Worm (Caenorhabditis elegans) whole organism, L4 larva: ENCODE data around the gene argn-1.

Source experiments
- F37D6.2 ChIP-seq: sonication (generic microtip); optimal IDR thresholded peaks from 2 replicates; lab custom pipeline; 2016; ENCODE audit warnings: mild to moderate bottlenecking, missing genetic modification characterization, missing compliant biosample characterization
- Y105C5A.15 ChIP-seq: fragments of 200-800 bp; sonication (Bioruptor generic); IDR thresholded peaks from 2 replicates; pipeline ENCODE4 v1.3.6; 2022; ENCODE audit warnings: missing genetic modification characterization, missing compliant biosample characterization
- Y5F2A.4 ChIP-seq: fragments of 200-800 bp; sonication (Bioruptor generic); optimal IDR thresholded peaks from 2 replicates; lab custom pipeline; 2018; ENCODE audit warnings: mild to moderate bottlenecking, missing genetic modification characterization, missing compliant biosample characterization
- aha-1 ChIP-seq: fragments of 150-350 bp; peaks from one replicate; lab custom pipeline; 2014; ENCODE audit warnings: missing biosample characterization, missing genetic modification characterization
- ceh-44 ChIP-seq: fragments of 200-800 bp; sonication (Bioruptor generic); IDR thresholded peaks from 2 replicates; pipeline ENCODE4 v1.3.6; 2022; ENCODE audit warnings: missing genetic modification reagents, missing genetic modification characterization, missing compliant biosample characterization
- ceh-62 ChIP-seq: sonication (generic microtip); optimal IDR thresholded peaks from 2 replicates; lab custom pipeline; 2017; ENCODE audit warnings: missing biosample characterization, missing genetic modification characterization
- daf-16 ChIP-seq, 3 experiments: sonication (generic microtip); optimal IDR thresholded peaks; 2 replicates each; lab custom pipeline; 2016 to 2017; ENCODE audit warnings: missing genetic modification characterization in 3 of 3, missing genetic modification reagents in 3 of 3, mild to moderate bottlenecking in 2 of 3, missing compliant biosample characterization in 2 of 3, missing biosample characterization in 1 of 3, moderate library complexity in 1 of 3
- dmd-6 ChIP-seq: fragments of 200-800 bp; sonication (Bioruptor generic); IDR thresholded peaks from 2 replicates; pipeline ENCODE4 v1.3.6; 2022; ENCODE audit warnings: missing genetic modification reagents, missing genetic modification characterization, missing compliant biosample characterization
- dpl-1 ChIP-seq: fragments of 150-350 bp; optimal IDR thresholded peaks from 2 replicates; lab custom pipeline; 2014; ENCODE audit warnings: missing biosample characterization, missing genetic modification reagents, missing genetic modification characterization
- dve-1 ChIP-seq: sonication (generic microtip); optimal IDR thresholded peaks from 2 replicates; lab custom pipeline; 2017; ENCODE audit warnings: antibody characterized with exemption, mild to moderate bottlenecking, missing genetic modification characterization, missing compliant biosample characterization; ENCODE audit not compliant: insufficient read depth
- egl-43 ChIP-seq: fragments of 200-800 bp; sonication (Bioruptor generic); IDR thresholded peaks from 2 replicates; pipeline ENCODE4 v1.3.6; 2022; ENCODE audit warnings: missing genetic modification reagents, missing genetic modification characterization, missing compliant biosample characterization
- fkh-10 ChIP-seq: fragments of 150-350 bp; optimal IDR thresholded peaks from 2 replicates; lab custom pipeline; 2014; ENCODE audit warnings: missing biosample characterization, missing genetic modification reagents, missing genetic modification characterization
- hlh-11 ChIP-seq: fragments of 200-800 bp; sonication (Bioruptor generic); optimal IDR thresholded peaks from 2 replicates; lab custom pipeline; 2018; ENCODE audit warnings: mild to moderate bottlenecking, missing genetic modification characterization, missing compliant biosample characterization
- hlh-30 ChIP-seq: sonication (generic microtip); optimal IDR thresholded peaks from 2 replicates; lab custom pipeline; 2017; ENCODE audit warnings: antibody characterized with exemption, mild to moderate bottlenecking, missing genetic modification characterization, missing compliant biosample characterization; ENCODE audit not compliant: insufficient read depth
- hmg-1.1 ChIP-seq: fragments of 200-800 bp; sonication (Bioruptor generic); IDR thresholded peaks from 2 replicates; pipeline ENCODE4 v1.3.6; 2022; ENCODE audit warnings: missing genetic modification reagents, missing genetic modification characterization, missing compliant biosample characterization
- lsy-2 ChIP-seq, 2 experiments: fragments of 150-350 bp in 1 of 2; sonication (generic microtip) in 1 of 2; optimal IDR thresholded peaks; 2 replicates each; lab custom pipeline; 2014 to 2017; ENCODE audit warnings: missing biosample characterization in 2 of 2, missing genetic modification characterization in 2 of 2
- mdl-1 ChIP-seq, 2 experiments: fragments of 150-350 bp in 1 of 2; sonication (generic microtip) in 1 of 2; optimal IDR thresholded peaks; 2 replicates each; lab custom pipeline; 2014 to 2017; ENCODE audit warnings: missing biosample characterization in 2 of 2, missing genetic modification characterization in 2 of 2
- mdt-29 ChIP-seq: fragments of 200-800 bp; sonication (Bioruptor generic); IDR thresholded peaks from 2 replicates; pipeline ENCODE4 v1.3.6; 2022; ENCODE audit warnings: missing genetic modification reagents, missing genetic modification characterization, missing compliant biosample characterization
- mep-1 ChIP-seq: fragments of 150-350 bp; sonication (generic microtip); optimal IDR thresholded peaks from 3 replicates; lab custom pipeline; 2014; ENCODE audit warnings: missing biosample characterization, missing genetic modification characterization
- mes-2 ChIP-seq: sonication (generic microtip); optimal IDR thresholded peaks from 2 replicates; lab custom pipeline; 2016; ENCODE audit warnings: missing genotype, mild to moderate bottlenecking, missing genetic modification characterization, missing compliant biosample characterization; ENCODE audit not compliant: poor library complexity, severe bottlenecking
- mxl-2 ChIP-seq: fragments of 200-800 bp; sonication (Bioruptor generic); conservative IDR thresholded peaks from 2 replicates; pipeline ENCODE4 v1.3.6; 2022; ENCODE audit warnings: missing genetic modification reagents, missing genetic modification characterization, missing compliant biosample characterization
- mxl-3 ChIP-seq: fragments of 200-800 bp; sonication (Bioruptor generic); optimal IDR thresholded peaks from 2 replicates; lab custom pipeline; 2018; ENCODE audit warnings: mild to moderate bottlenecking, missing genetic modification characterization, missing compliant biosample characterization
- nhr-28 ChIP-seq: fragments of 150-350 bp; optimal IDR thresholded peaks from 2 replicates; lab custom pipeline; 2014; ENCODE audit warnings: missing biosample characterization, missing genetic modification characterization
- nhr-48 ChIP-seq: sonication (generic microtip); optimal IDR thresholded peaks from 2 replicates; lab custom pipeline; 2016; ENCODE audit warnings: mild to moderate bottlenecking, missing genetic modification characterization, missing compliant biosample characterization
- sdz-12 ChIP-seq: fragments of 200-800 bp; sonication (Bioruptor generic); optimal IDR thresholded peaks from 2 replicates; lab custom pipeline; 2018; ENCODE audit warnings: mild to moderate bottlenecking, missing genetic modification characterization, missing compliant biosample characterization
- tra-1 ChIP-seq: fragments of 200-800 bp; sonication (Bioruptor generic); IDR thresholded peaks from 2 replicates; pipeline ENCODE4 v1.3.6; 2022; ENCODE audit warnings: missing genetic modification reagents, missing genetic modification characterization, missing compliant biosample characterization
- unc-62 ChIP-seq, 3 experiments: fragments of 150-350 bp in 1 of 3; sonication (generic microtip); optimal IDR thresholded peaks in 2 of 3; peaks in 1 of 3; 1 replicate in 1 of 3; 2 replicates in 2 of 3; lab custom pipeline; 2014 to 2017; ENCODE audit warnings: missing biosample characterization in 3 of 3, missing genetic modification characterization in 3 of 3, missing genetic modification reagents in 3 of 3, missing genotype in 1 of 3
- vab-7 ChIP-seq: fragments of 200-800 bp; sonication (Bioruptor generic); IDR thresholded peaks from 2 replicates; pipeline ENCODE4 v1.3.6; 2022; ENCODE audit warnings: missing genetic modification reagents, missing genetic modification characterization, missing compliant biosample characterization
- zip-2 ChIP-seq: fragments of 150-350 bp; optimal IDR thresholded peaks from 2 replicates; lab custom pipeline; 2014; ENCODE audit warnings: missing biosample characterization, missing genetic modification characterization
- ztf-7 ChIP-seq: fragments of 150-350 bp; optimal IDR thresholded peaks from 2 replicates; lab custom pipeline; 2014; ENCODE audit warnings: missing biosample characterization, missing genetic modification characterization

Gene argn-1

DNA sequence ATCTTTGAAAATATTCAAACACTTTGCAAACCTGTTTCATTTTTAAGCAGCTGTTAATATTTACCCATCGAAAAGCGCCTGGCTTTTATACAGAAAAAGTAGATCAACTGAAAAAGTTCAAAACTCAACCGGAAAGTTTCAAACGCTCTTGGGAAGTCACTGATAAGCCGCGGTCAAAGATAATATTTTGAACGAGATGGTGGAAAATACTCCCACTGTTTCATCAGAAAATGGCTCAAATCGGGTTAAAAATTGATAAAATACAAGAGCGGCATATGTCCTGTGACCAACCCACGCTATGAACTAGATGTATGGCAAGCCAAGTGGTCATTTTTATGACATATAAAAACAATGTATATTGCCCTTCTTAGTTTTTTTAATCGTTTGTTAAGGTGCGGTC is 30.6 kb upstream of the argn-1 start, which contains the start of gene sulp-2 (continued):
- TF ChIP-seq unc-62 (GFP tag; optimal IDR thresholded peaks at IDR 0.05 in 1 of 2; lab: Kevin White, UChicago) (peak in 1 of 2 experiments; percentile 85), unc-62 (tag; optimal IDR thresholded peaks at IDR 0.05; lab: Kevin White, UChicago) (no peak)
- TF ChIP-seq, all 104 proteins: peak for 5

DNA sequence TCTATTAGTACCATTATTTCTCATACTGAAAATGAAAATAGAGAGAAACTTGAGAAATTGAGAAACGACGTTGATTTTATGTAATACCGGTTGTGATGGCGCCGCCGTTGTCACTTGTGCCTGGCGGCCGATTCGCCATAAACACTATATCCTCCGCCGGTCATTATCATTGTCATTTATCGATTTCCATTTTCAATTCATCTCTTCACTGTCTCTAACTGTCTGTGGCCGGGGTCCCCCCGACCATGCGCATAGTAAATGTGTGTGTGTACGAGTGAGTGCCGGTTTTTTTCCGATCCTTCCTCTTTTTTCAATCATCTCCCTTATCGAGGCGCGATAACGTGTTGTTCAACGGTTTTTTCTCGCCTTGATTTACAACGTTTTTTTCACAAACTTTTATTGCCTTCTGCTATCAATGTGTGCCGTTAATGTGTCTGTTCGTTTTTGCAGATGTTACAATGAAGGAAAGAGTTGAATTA is 26.4 kb upstream of the argn-1 start, which contains the start of gene F14D12.1:
Gene F14D12.1 (plus strand): TSS at position 429 of the 479 bp plus-strand sequence.
- TF ChIP-seq mxl-3 (GFP tag; lab: Kevin White, UChicago) (peak; percentile 76), hlh-30 (tag; lab: Kevin White, UChicago) (peak; percentile 32), dpl-1 (no peak), egl-43 (GFP tag; lab: Robert Waterston, UW) (no peak), Y105C5A.15 (GFP tag; lab: Robert Waterston, UW) (no peak), hlh-11 (tag; lab: Kevin White, UChicago) (peak; percentile 67), dmd-6 (0 out of 2 replicates have a peak, but pooled peaks have one; percentile 14), nhr-28 (tag; lab: Kevin White, UChicago) (peak; percentile 70), aha-1 (tag; lab: Kevin White, UChicago) (peak; percentile 95), mdl-1 (tag; optimal IDR thresholded peaks at IDR 0.05; lab: Kevin White, UChicago) (peak in 1 of 2 experiments; percentile 30), unc-62 (GFP tag; optimal IDR thresholded peaks at IDR 0.05 in 1 of 2; lab: Kevin White, UChicago) (peak in 1 of 2 experiments; percentile 46), unc-62 (tag; optimal IDR thresholded peaks at IDR 0.05; lab: Kevin White, UChicago) (no peak), nhr-48 (peak; percentile 37)
- TF ChIP-seq, all 104 proteins: peak for 9

DNA sequence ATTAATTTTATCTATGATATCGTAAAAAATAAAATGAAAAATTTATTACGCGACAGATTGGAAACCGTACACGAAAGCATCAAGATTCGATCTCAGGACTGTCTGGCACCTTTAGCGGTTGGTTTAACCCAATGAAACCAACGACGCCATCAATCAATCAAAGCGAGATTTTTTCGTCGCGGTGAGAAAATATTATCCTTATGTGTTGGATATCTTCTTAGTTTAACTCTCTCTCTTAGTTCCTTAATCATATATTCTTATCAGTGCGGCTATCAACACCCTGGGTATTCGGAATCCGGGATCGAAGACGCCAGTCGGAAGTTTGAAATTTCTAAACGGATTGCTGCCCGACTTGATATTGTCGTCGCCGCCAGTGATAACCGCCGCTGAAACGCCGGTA is 24.8 kb upstream of the argn-1 start:
- TF ChIP-seq mxl-2 (GFP tag; lab: Robert Waterston, UW), result no peak
- TF ChIP-seq zip-2 (tag; lab: Kevin White, UChicago), result no peak
- no peak for TF ChIP-seq egl-43 (GFP tag; lab: Robert Waterston, UW)
- no peak for TF ChIP-seq Y5F2A.4 (GFP tag; lab: Kevin White, UChicago)
- no peak for TF ChIP-seq mep-1 (tag; lab: Kevin White, UChicago)
- TF ChIP-seq dve-1 (tag; lab: Kevin White, UChicago), result no peak
- no peak for TF ChIP-seq tra-1 (GFP tag; lab: Robert Waterston, UW)
- no peak for TF ChIP-seq mes-2 (tag; lab: Kevin White, UChicago)
- no peak for TF ChIP-seq ztf-7
- TF ChIP-seq dpl-1, result no peak
- no peak for TF ChIP-seq ceh-44 (GFP tag; lab: Robert Waterston, UW)

DNA sequence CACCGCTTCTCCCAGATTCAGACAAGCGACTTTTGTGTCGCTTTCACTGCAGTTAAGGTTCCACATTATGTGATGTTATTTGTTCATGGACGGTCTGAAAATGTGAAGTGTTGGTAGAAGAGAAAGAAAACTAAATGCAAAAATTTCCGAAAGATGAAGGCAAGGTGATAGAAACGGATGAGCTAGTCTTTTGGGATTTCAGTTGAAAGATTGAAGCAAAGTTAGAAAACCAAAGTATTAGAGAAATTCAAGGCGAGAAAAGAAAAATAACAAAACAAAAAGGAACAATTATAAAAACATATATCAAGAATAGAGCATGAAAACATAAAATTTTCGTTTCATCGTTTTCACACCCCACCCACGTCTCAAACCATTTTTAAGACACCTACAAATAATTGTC is 18.7 kb upstream of the argn-1 start, which contains the start of gene octr-1:
Gene octr-1 (minus strand): TSS at position 101 of the 400 bp plus-strand sequence.
- TF ChIP-seq mep-1 (tag; lab: Kevin White, UChicago), result no peak
- no peak for TF ChIP-seq fkh-10
- no peak for TF ChIP-seq daf-16 (GFP tag; optimal IDR thresholded peaks at IDR 0.05; lab: Kevin White, UChicago)
- TF ChIP-seq daf-16 (tag; optimal IDR thresholded peaks at IDR 0.05; lab: Kevin White, UChicago), result no peak
- no peak for TF ChIP-seq sdz-12
- no peak for TF ChIP-seq mdt-29 (GFP tag; lab: Robert Waterston, UW)
- TF ChIP-seq vab-7, result no peak
- TF ChIP-seq hmg-1.1, result no peak
- TF ChIP-seq ceh-62 (tag; lab: Kevin White, UChicago), result no peak
- TF ChIP-seq lsy-2 (tag; optimal IDR thresholded peaks at IDR 0.05; lab: Kevin White, UChicago), result no peak

DNA sequence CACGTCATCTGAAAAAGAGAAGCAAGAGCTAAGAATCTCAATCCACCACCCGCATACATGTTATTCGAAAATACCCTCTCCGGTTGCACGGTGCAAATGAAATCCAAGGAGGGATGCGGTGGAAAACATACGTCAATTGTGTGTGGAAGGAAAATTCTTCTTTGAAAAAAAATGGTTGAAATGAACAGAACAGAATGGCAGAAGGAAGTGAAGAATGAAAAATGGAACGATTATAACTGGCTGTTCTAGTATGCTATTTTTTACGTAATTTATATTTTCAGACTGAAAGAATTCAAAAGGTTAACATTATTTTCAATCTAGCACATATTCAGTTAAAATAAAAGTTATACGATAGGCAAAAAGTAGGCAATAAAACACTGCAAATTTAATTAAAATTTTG is 13.8 kb upstream of the argn-1 start:
- TF ChIP-seq F37D6.2 (no peak), unc-62 (GFP tag; optimal IDR thresholded peaks at IDR 0.05 in 1 of 2; lab: Kevin White, UChicago) (peak in 1 of 2 experiments; percentile 94), unc-62 (tag; optimal IDR thresholded peaks at IDR 0.05; lab: Kevin White, UChicago) (no peak)
